Fruit fly (Drosophila melanogaster) whole organism, prepupa: ENCODE measurements around the gene CG6000.
A peak's percentile ranks its signal among the peaks of the same experiment; 100 is the strongest.

Experiments
- Blimp-1 ChIP-seq: fragments of 200-800 bp; sonication (Bioruptor generic); optimal IDR thresholded peaks from 3 replicates; lab custom pipeline; 2017; ENCODE audit warnings: missing biosample characterization, missing genetic modification characterization, mild to moderate bottlenecking, moderate library complexity, missing genetic modification reagents
- CG10631 ChIP-seq: fragments of 200-800 bp; sonication (Bioruptor generic); optimal IDR thresholded peaks from 2 replicates; lab custom pipeline; 2016; ENCODE audit warnings: missing biosample characterization, missing genetic modification characterization
- CG11294 ChIP-seq: fragments of 200-800 bp; sonication (Bioruptor generic); IDR thresholded peaks from 2 replicates; pipeline ENCODE4 v1.3.6; 2022; ENCODE audit warnings: missing biosample characterization, missing genetic modification characterization
- CG11762 ChIP-seq: fragments of 200-800 bp; sonication (Bioruptor generic); optimal IDR thresholded peaks from 3 replicates; lab custom pipeline; 2016; ENCODE audit warnings: missing biosample characterization, missing genetic modification characterization; ENCODE audit not compliant: insufficient read depth
- CG11902 ChIP-seq: fragments of 200-800 bp; sonication (Bioruptor generic); optimal IDR thresholded peaks from 3 replicates; lab custom pipeline; 2016; ENCODE audit warnings: missing biosample characterization, missing genetic modification characterization
- CG15336 ChIP-seq: fragments of 200-800 bp; sonication (Bioruptor generic); IDR thresholded peaks from 2 replicates; pipeline ENCODE4 v1.3.6; 2022; ENCODE audit warnings: missing biosample characterization, missing genetic modification characterization
- CG1621 ChIP-seq: fragments of 200-800 bp; sonication (Bioruptor generic); optimal IDR thresholded peaks from 3 replicates; lab custom pipeline; 2018; ENCODE audit warnings: missing biosample characterization, mild to moderate bottlenecking, missing genetic modification characterization
- CG16779 ChIP-seq: fragments of 200-800 bp; sonication (Bioruptor generic); optimal IDR thresholded peaks from 3 replicates; lab custom pipeline; 2017; ENCODE audit warnings: missing biosample characterization, mild to moderate bottlenecking, missing genetic modification characterization
- CG3032 ChIP-seq: fragments of 200-800 bp; optimal IDR thresholded peaks from 2 replicates; lab custom pipeline; 2019; ENCODE audit warnings: missing biosample characterization, mild to moderate bottlenecking, missing genetic modification characterization, moderate library complexity
- CG31627 ChIP-seq: fragments of 200-800 bp; sonication (Bioruptor generic); optimal IDR thresholded peaks from 3 replicates; lab custom pipeline; 2016; ENCODE audit warnings: missing biosample characterization, missing genetic modification characterization
- CG32006 ChIP-seq: fragments of 200-800 bp; sonication (Bioruptor generic); optimal IDR thresholded peaks from 3 replicates; lab custom pipeline; 2017; ENCODE audit warnings: missing biosample characterization, mild to moderate bottlenecking, missing genetic modification characterization
- CG34406 ChIP-seq: fragments of 200-800 bp; sonication (Bioruptor generic); optimal IDR thresholded peaks from 3 replicates; lab custom pipeline; 2016; ENCODE audit warnings: missing biosample characterization, missing genetic modification characterization
- CG3919 ChIP-seq: fragments of 200-800 bp; sonication (Bioruptor generic); optimal IDR thresholded peaks from 3 replicates; lab custom pipeline; 2016; ENCODE audit warnings: missing biosample characterization, missing genetic modification characterization
- CG4318 ChIP-seq: fragments of 200-800 bp; sonication (Bioruptor generic); optimal IDR thresholded peaks from 3 replicates; lab custom pipeline; 2017; ENCODE audit warnings: missing biosample characterization, mild to moderate bottlenecking, missing genetic modification characterization
- CG6163 ChIP-seq: fragments of 200-800 bp; sonication (Bioruptor generic); IDR thresholded peaks from 3 replicates; pipeline ENCODE4 v1.3.6; 2022; ENCODE audit warnings: missing biosample characterization, missing genetic modification characterization
- CG6276 ChIP-seq: fragments of 200-800 bp; sonication (Bioruptor generic); optimal IDR thresholded peaks from 2 replicates; lab custom pipeline; 2017; ENCODE audit warnings: missing biosample characterization, mild to moderate bottlenecking, missing genetic modification characterization
- CG6808 ChIP-seq: fragments of 200-800 bp; sonication (Bioruptor generic); optimal IDR thresholded peaks from 3 replicates; lab custom pipeline; 2017; ENCODE audit warnings: missing biosample characterization, missing genetic modification characterization, mild to moderate bottlenecking, moderate library complexity, missing genetic modification reagents
- CG8119 ChIP-seq: fragments of 200-800 bp; sonication (Bioruptor generic); IDR thresholded peaks from 3 replicates; pipeline ENCODE4 v1.3.6; 2022; ENCODE audit warnings: missing biosample characterization, missing genetic modification characterization
- CG9139 ChIP-seq: fragments of 200-800 bp; sonication (Bioruptor generic); optimal IDR thresholded peaks from 3 replicates; lab custom pipeline; 2017; ENCODE audit warnings: missing biosample characterization, mild to moderate bottlenecking, missing genetic modification characterization
- Eip75B ChIP-seq: fragments of 200-800 bp; sonication (Bioruptor generic); optimal IDR thresholded peaks from 3 replicates; lab custom pipeline; 2016; ENCODE audit warnings: missing biosample characterization, missing genetic modification characterization
- Ets96B ChIP-seq: fragments of 200-800 bp; optimal IDR thresholded peaks from 2 replicates; lab custom pipeline; 2019; ENCODE audit warnings: missing biosample characterization, mild to moderate bottlenecking, missing genetic modification characterization, moderate library complexity
- Gug ChIP-seq: fragments of 200-800 bp; sonication (Bioruptor generic); IDR thresholded peaks from 2 replicates; pipeline ENCODE4 v1.3.6; 2022; ENCODE audit warnings: missing biosample characterization, missing genetic modification characterization
- Hr38 ChIP-seq: sonication (Bioruptor generic); optimal IDR thresholded peaks from 2 replicates; lab custom pipeline; 2016; ENCODE audit warnings: missing biosample characterization, missing genetic modification characterization
- Hr39 ChIP-seq: fragments of 200-800 bp; sonication (Bioruptor generic); optimal IDR thresholded peaks from 2 replicates; lab custom pipeline; 2016; ENCODE audit warnings: missing biosample characterization, missing genetic modification characterization
- Lpt ChIP-seq: fragments of 200-800 bp; sonication (Bioruptor generic); optimal IDR thresholded peaks from 3 replicates; lab custom pipeline; 2016; ENCODE audit warnings: missing biosample characterization, missing genetic modification characterization
- Met ChIP-seq: fragments of 200-800 bp; sonication (Bioruptor generic); optimal IDR thresholded peaks from 3 replicates; lab custom pipeline; 2016; ENCODE audit warnings: missing biosample characterization, missing genetic modification characterization
- OdsH ChIP-seq: fragments of 200-800 bp; sonication (Bioruptor generic); optimal IDR thresholded peaks from 3 replicates; lab custom pipeline; 2016; ENCODE audit warnings: missing biosample characterization, missing genetic modification characterization
- Smox ChIP-seq: fragments of 200-800 bp; sonication (Bioruptor generic); optimal IDR thresholded peaks from 3 replicates; lab custom pipeline; 2016; ENCODE audit warnings: missing biosample characterization, missing genetic modification characterization
- Sox14 ChIP-seq: fragments of 200-800 bp; sonication (Bioruptor generic); optimal IDR thresholded peaks from 3 replicates; lab custom pipeline; 2016; ENCODE audit warnings: missing biosample characterization, missing genetic modification characterization
- Sox15 ChIP-seq: fragments of 200-800 bp; sonication (Bioruptor generic); optimal IDR thresholded peaks from 3 replicates; lab custom pipeline; 2016; ENCODE audit warnings: missing biosample characterization, missing genetic modification characterization
- achi ChIP-seq: fragments of 200-800 bp; sonication (Bioruptor generic); optimal IDR thresholded peaks from 3 replicates; lab custom pipeline; 2016; ENCODE audit warnings: missing biosample characterization, missing genetic modification characterization
- dac ChIP-seq: fragments of 200-800 bp; sonication (Bioruptor generic); optimal IDR thresholded peaks from 2 replicates; lab custom pipeline; 2017; ENCODE audit warnings: missing biosample characterization, mild to moderate bottlenecking, missing genetic modification characterization
- dsx ChIP-seq: fragments of 200-800 bp; optimal IDR thresholded peaks from 3 replicates; lab custom pipeline; 2019; ENCODE audit warnings: missing biosample characterization, mild to moderate bottlenecking, missing genetic modification characterization, moderate library complexity; ENCODE audit not compliant: poor library complexity, severe bottlenecking
- esn ChIP-seq: fragments of 200-800 bp; sonication (Bioruptor generic); optimal IDR thresholded peaks from 2 replicates; lab custom pipeline; 2016; ENCODE audit warnings: missing biosample characterization, mild to moderate bottlenecking, missing genetic modification characterization, moderate library complexity
- fkh ChIP-seq: fragments of 200-800 bp; sonication (Bioruptor generic); optimal IDR thresholded peaks from 3 replicates; lab custom pipeline; 2017; ENCODE audit warnings: missing biosample characterization, mild to moderate bottlenecking, missing genetic modification characterization, moderate library complexity
- lz ChIP-seq: fragments of 200-800 bp; sonication (Bioruptor generic); optimal IDR thresholded peaks from 3 replicates; lab custom pipeline; 2016; ENCODE audit warnings: missing biosample characterization, missing genetic modification characterization
- salr ChIP-seq, 2 experiments: fragments of 200-800 bp; sonication (Bioruptor generic); optimal IDR thresholded peaks; 3 replicates each; lab custom pipeline; 2016 to 2018; ENCODE audit warnings: missing biosample characterization in 2 of 2, missing genetic modification characterization in 2 of 2, mild to moderate bottlenecking in 1 of 2
- spab ChIP-seq: fragments of 200-800 bp; sonication (Bioruptor generic); optimal IDR thresholded peaks from 2 replicates; lab custom pipeline; 2017; ENCODE audit warnings: missing biosample characterization, mild to moderate bottlenecking, missing genetic modification characterization, missing genetic modification reagents
- svp ChIP-seq: fragments of 200-800 bp; sonication (Bioruptor generic); peaks from one replicate; lab custom pipeline; 2016; ENCODE audit warnings: missing biosample characterization, missing genetic modification characterization
- topi ChIP-seq: fragments of 200-800 bp; sonication (Bioruptor generic); optimal IDR thresholded peaks from 3 replicates; lab custom pipeline; 2016; ENCODE audit warnings: missing biosample characterization, missing genetic modification characterization

CG6000 gene

dm6 chr3R:24057188-24057587 is 3.0 kb downstream of the CG6000 start, which contains the start of gene Hsp68 (continued):
- no peak for TF ChIP-seq lz

dm6 chr3R:24058041-24058440 is 3.9 kb downstream of the CG6000 start, which contains the start of gene SMC1:
Gene SMC1, plus strand, starts transcription at chr3R:24058287.
- no peak for TF ChIP-seq OdsH (GFP tag; lab: Kevin White, UChicago)
- TF ChIP-seq CG11294: no peak
- peak; percentile 47 for TF ChIP-seq esn
- no peak for TF ChIP-seq CG6163
- peak; percentile 62 for TF ChIP-seq dsx (GFP tag; lab: Kevin White, UChicago)
- no peak for TF ChIP-seq CG9139 (GFP tag; lab: Kevin White, UChicago)
- peak; percentile 94 for TF ChIP-seq Sox14 (GFP tag; lab: Kevin White, UChicago)
- no peak for TF ChIP-seq spab (GFP tag; lab: Kevin White, UChicago)
- no peak for TF ChIP-seq CG34406
- TF ChIP-seq Met: no peak
- TF ChIP-seq Gug: no peak
- TF ChIP-seq CG3032 (tag; lab: Kevin White, UChicago): peak; percentile 27
- peak; percentile 99 for TF ChIP-seq fkh (GFP tag; lab: Kevin White, UChicago)
- TF ChIP-seq lz: peak; percentile 40

- TF ChIP-seq CG11762: no peak
- TF ChIP-seq CG10631 (GFP tag; lab: Kevin White, UChicago): no peak
- no peak for TF ChIP-seq esn
- no peak for TF ChIP-seq svp (GFP tag; lab: Kevin White, UChicago)
- no peak for TF ChIP-seq CG34406
- no peak for TF ChIP-seq CG11902 (GFP tag; lab: Kevin White, UChicago)
- TF ChIP-seq CG6163: no peak
- no peak for TF ChIP-seq Eip75B
- no peak for TF ChIP-seq topi (GFP tag; lab: Kevin White, UChicago)
- TF ChIP-seq CG16779 (tag; lab: Kevin White, UChicago): no peak
- TF ChIP-seq OdsH (GFP tag; lab: Kevin White, UChicago): no peak
- TF ChIP-seq CG8119: no peak
- no peak for TF ChIP-seq salr (GFP tag; optimal IDR thresholded peaks at IDR 0.05; lab: Kevin White, UChicago)
- no peak for TF ChIP-seq Lpt (GFP tag; lab: Kevin White, UChicago)
- TF ChIP-seq, all 60 proteins: peak for 0
These were observed 11.5 kb downstream of the CG6000 start for dm6 chr3R:24065718-24066117.

dm6 chr3R:24068830-24069229 is 14.6 kb downstream of the CG6000 start:
- TF ChIP-seq Eip75B (no peak), CG34406 (no peak), dac (GFP tag; lab: Kevin White, UChicago) (no peak), CG9139 (GFP tag; lab: Kevin White, UChicago) (no peak), CG4318 (GFP tag; lab: Kevin White, UChicago) (no peak), CG6808 (no peak), Smox (GFP tag; lab: Kevin White, UChicago) (no peak), CG6276 (GFP tag; lab: Kevin White, UChicago) (no peak), Hr38 (no peak), achi (GFP tag; lab: Kevin White, UChicago) (no peak), CG32006 (GFP tag; lab: Kevin White, UChicago) (no peak), CG1621 (tag; lab: Kevin White, UChicago) (no peak), CG11294 (no peak), CG15336 (GFP tag; lab: Robert Waterston, UW) (no peak), CG3919 (GFP tag; lab: Kevin White, UChicago) (no peak)

dm6 chr3R:24069965-24070364 is 15.8 kb downstream of the CG6000 start:
- TF ChIP-seq CG9139 (GFP tag; lab: Kevin White, UChicago): no peak
- no peak for TF ChIP-seq dac (GFP tag; lab: Kevin White, UChicago)
- TF ChIP-seq Hr39 (GFP tag; lab: Kevin White, UChicago): no peak
- no peak for TF ChIP-seq CG31627 (GFP tag; lab: Kevin White, UChicago)
- no peak for TF ChIP-seq Lpt (GFP tag; lab: Kevin White, UChicago)
- TF ChIP-seq CG3919 (GFP tag; lab: Kevin White, UChicago): no peak
- TF ChIP-seq CG11762: no peak
- TF ChIP-seq Smox (GFP tag; lab: Kevin White, UChicago): no peak
- no peak for TF ChIP-seq topi (GFP tag; lab: Kevin White, UChicago)
- TF ChIP-seq achi (GFP tag; lab: Kevin White, UChicago): no peak
- no peak for TF ChIP-seq CG10631 (GFP tag; lab: Kevin White, UChicago)
- TF ChIP-seq Gug: no peak
- TF ChIP-seq Sox15 (GFP tag; lab: Kevin White, UChicago): no peak
- TF ChIP-seq esn: no peak
- no peak for TF ChIP-seq CG34406
- no peak for TF ChIP-seq CG15336 (GFP tag; lab: Robert Waterston, UW)
- TF ChIP-seq Blimp-1 (GFP tag; lab: Kevin White, UChicago): no peak
- TF ChIP-seq CG32006 (GFP tag; lab: Kevin White, UChicago): no peak
- TF ChIP-seq Ets96B (tag; lab: Kevin White, UChicago): no peak
